Worm (Caenorhabditis elegans) whole organism, L1 larva: Measurements from ENCODE around the gene F14B8.6.

Experiments
- C16A3.4 ChIP-seq: fragments of 150-350 bp; optimal IDR thresholded peaks from 2 replicates; lab custom pipeline; 2014; ENCODE audit warnings: missing biosample characterization, missing genetic modification characterization
- F16B12.6 ChIP-seq: fragments of 150-350 bp; optimal IDR thresholded peaks from 2 replicates; lab custom pipeline; 2014; ENCODE audit warnings: missing biosample characterization, missing genetic modification characterization
- Y116A8C.19 ChIP-seq: sonication (generic microtip); optimal IDR thresholded peaks from 2 replicates; lab custom pipeline; 2016; ENCODE audit warnings: missing compliant biosample characterization, missing genetic modification characterization, borderline replicate concordance
- alr-1 ChIP-seq: fragments of 200-800 bp; sonication (Bioruptor generic); optimal IDR thresholded peaks from 2 replicates; lab custom pipeline; 2018; ENCODE audit warnings: borderline replicate concordance, mild to moderate bottlenecking, missing genetic modification characterization, missing compliant biosample characterization
- aly-2 ChIP-seq: fragments of 150-350 bp; optimal IDR thresholded peaks from 2 replicates; lab custom pipeline; 2014; ENCODE audit warnings: missing biosample characterization, missing genetic modification characterization
- ama-1 ChIP-seq: fragments of 150-350 bp; optimal IDR thresholded peaks from 2 replicates; lab custom pipeline; 2014
- blmp-1 ChIP-seq: fragments of 150-350 bp; optimal IDR thresholded peaks from 2 replicates; lab custom pipeline; 2014; ENCODE audit warnings: missing biosample characterization, missing genetic modification characterization
- ceh-82 ChIP-seq, 3 experiments: fragments of 150-350 bp in 1 of 3; sonication (generic microtip) in 2 of 3; optimal IDR thresholded peaks; 2 replicates each; lab custom pipeline; 2014 to 2017; ENCODE audit warnings: missing biosample characterization in 3 of 3, missing genetic modification characterization in 3 of 3
- ceh-88 ChIP-seq: fragments of 200-800 bp; sonication (Bioruptor generic); IDR thresholded peaks from 2 replicates; pipeline ENCODE4 v1.3.6; 2022; ENCODE audit warnings: missing genetic modification characterization, missing compliant biosample characterization
- ceh-90 ChIP-seq: sonication (generic microtip); optimal IDR thresholded peaks from 2 replicates; lab custom pipeline; 2016; ENCODE audit warnings: missing genetic modification characterization, missing compliant biosample characterization
- dpl-1 ChIP-seq, 3 experiments: fragments of 150-350 bp in 2 of 3; sonication (generic microtip) in 1 of 3; optimal IDR thresholded peaks; 2 replicates each; lab custom pipeline; 2014 to 2017; ENCODE audit warnings: missing biosample characterization in 3 of 3, missing genetic modification characterization in 3 of 3, missing genetic modification reagents in 3 of 3
- efl-1 ChIP-seq, 4 experiments: fragments of 150-350 bp; optimal IDR thresholded peaks in 3 of 4; peaks in 1 of 4; 1 replicate in 1 of 4; 2 replicates in 3 of 4; lab custom pipeline; 2014; ENCODE audit warnings: missing biosample characterization in 2 of 4, missing genetic modification characterization in 2 of 4, missing genetic modification reagents in 2 of 4
- egl-27 ChIP-seq, 2 experiments: fragments of 150-350 bp in 1 of 2; sonication (generic microtip); optimal IDR thresholded peaks; 3 replicates each; lab custom pipeline; 2017 to 2018; ENCODE audit warnings: missing biosample characterization in 2 of 2, missing genetic modification characterization in 2 of 2, missing genetic modification reagents in 2 of 2
- elt-3 ChIP-seq, 6 experiments: fragments of 150-350 bp in 1 of 6; sonication (generic microtip); optimal IDR thresholded peaks; 2 replicates each; lab custom pipeline; 2017 to 2018; ENCODE audit warnings: missing biosample characterization in 6 of 6, missing genetic modification characterization in 6 of 6, inconsistent platforms in 1 of 6
- fkh-10 ChIP-seq: sonication (generic microtip); optimal IDR thresholded peaks from 2 replicates; lab custom pipeline; 2017; ENCODE audit warnings: missing biosample characterization, missing genetic modification reagents, missing genetic modification characterization
- fkh-4 ChIP-seq: sonication (generic microtip); optimal IDR thresholded peaks from 2 replicates; lab custom pipeline; 2016; ENCODE audit warnings: missing compliant biosample characterization, missing genetic modification characterization, borderline replicate concordance
- fkh-8 ChIP-seq: sonication (generic microtip); optimal IDR thresholded peaks from 2 replicates; lab custom pipeline; 2016; ENCODE audit warnings: mild to moderate bottlenecking, missing genetic modification characterization, missing compliant biosample characterization
- grh-1 ChIP-seq: fragments of 200-800 bp; sonication (Bioruptor generic); IDR thresholded peaks from 2 replicates; pipeline ENCODE4 v1.3.6; 2022; ENCODE audit warnings: missing genetic modification reagents, missing genetic modification characterization, missing compliant biosample characterization
- hlh-17 ChIP-seq: fragments of 200-800 bp; sonication (Bioruptor generic); optimal IDR thresholded peaks from 2 replicates; lab custom pipeline; 2018; ENCODE audit warnings: missing genetic modification characterization, mild to moderate bottlenecking, missing compliant biosample characterization, moderate library complexity, borderline replicate concordance
- hlh-4 ChIP-seq: sonication (generic microtip); optimal IDR thresholded peaks from 2 replicates; lab custom pipeline; 2016; ENCODE audit warnings: mild to moderate bottlenecking, missing genetic modification characterization, missing compliant biosample characterization
- hpl-2 ChIP-seq: fragments of 150-350 bp; optimal IDR thresholded peaks from 2 replicates; lab custom pipeline; 2014; ENCODE audit warnings: missing biosample characterization, missing genetic modification reagents, missing genetic modification characterization
- irx-1 ChIP-seq: sonication (generic microtip); optimal IDR thresholded peaks from 2 replicates; lab custom pipeline; 2016; ENCODE audit warnings: missing genetic modification characterization, missing compliant biosample characterization
- lin-13 ChIP-seq: fragments of 150-350 bp; optimal IDR thresholded peaks from 2 replicates; lab custom pipeline; 2014; ENCODE audit warnings: missing biosample characterization, missing genetic modification reagents, missing genetic modification characterization
- lin-14 ChIP-seq: fragments of 200-800 bp; sonication (Bioruptor generic); optimal IDR thresholded peaks from 2 replicates; lab custom pipeline; 2018; ENCODE audit warnings: mild to moderate bottlenecking, missing genetic modification characterization, moderate library complexity, missing compliant biosample characterization
- lin-15B ChIP-seq: fragments of 150-350 bp; sonication (generic microtip); optimal IDR thresholded peaks from 3 replicates; lab custom pipeline; 2014; ENCODE audit warnings: missing biosample characterization, missing genetic modification characterization
- lin-35 ChIP-seq, 2 experiments: fragments of 150-350 bp; optimal IDR thresholded peaks; 2 replicates each; lab custom pipeline; 2014; ENCODE audit warnings: missing biosample characterization in 2 of 2, missing genetic modification characterization in 2 of 2, missing genetic modification reagents in 2 of 2
- lir-3 ChIP-seq: sonication (generic microtip); optimal IDR thresholded peaks from 2 replicates; lab custom pipeline; 2016; ENCODE audit warnings: mild to moderate bottlenecking, missing genetic modification characterization, moderate library complexity, missing compliant biosample characterization; ENCODE audit not compliant: poor library complexity
- lsy-2 ChIP-seq, 2 experiments: fragments of 150-350 bp; optimal IDR thresholded peaks; 2 replicates each; lab custom pipeline; 2014; ENCODE audit warnings: missing biosample characterization in 2 of 2, missing genetic modification characterization in 2 of 2
- mab-9 ChIP-seq: fragments of 200-800 bp; sonication (Bioruptor generic); IDR thresholded peaks from 2 replicates; pipeline ENCODE4 v1.3.6; 2022; ENCODE audit warnings: missing genetic modification reagents, missing genetic modification characterization, missing compliant biosample characterization
- mdl-1 ChIP-seq, 2 experiments: fragments of 150-350 bp; optimal IDR thresholded peaks; 2 replicates each; lab custom pipeline; 2014 to 2017; ENCODE audit warnings: missing biosample characterization in 2 of 2, missing genetic modification characterization in 2 of 2, inconsistent platforms in 1 of 2
- mef-2 ChIP-seq: fragments of 150-350 bp; optimal IDR thresholded peaks from 2 replicates; lab custom pipeline; 2014; ENCODE audit warnings: missing biosample characterization, missing genetic modification characterization
- nhr-11 ChIP-seq: fragments of 150-350 bp; optimal IDR thresholded peaks from 2 replicates; lab custom pipeline; 2014; ENCODE audit warnings: missing biosample characterization, missing genetic modification characterization
- nhr-12 ChIP-seq: sonication (generic microtip); optimal IDR thresholded peaks from 2 replicates; lab custom pipeline; 2017; ENCODE audit warnings: missing biosample characterization, missing genetic modification characterization
- nhr-19 ChIP-seq: fragments of 200-800 bp; sonication (Bioruptor generic); conservative IDR thresholded peaks from 2 replicates; pipeline ENCODE4 v1.3.6; 2022; ENCODE audit warnings: missing genetic modification characterization, missing compliant biosample characterization
- nhr-237 ChIP-seq: fragments of 150-350 bp; optimal IDR thresholded peaks from 2 replicates; lab custom pipeline; 2014; ENCODE audit warnings: missing biosample characterization, missing genetic modification characterization
- nhr-28 ChIP-seq: fragments of 150-350 bp; optimal IDR thresholded peaks from 2 replicates; lab custom pipeline; 2014; ENCODE audit warnings: missing biosample characterization, missing genetic modification characterization
- nhr-47 ChIP-seq: sonication (generic microtip); optimal IDR thresholded peaks from 2 replicates; lab custom pipeline; 2016; ENCODE audit warnings: mild to moderate bottlenecking, missing genetic modification characterization, moderate library complexity, missing compliant biosample characterization
- nhr-71 ChIP-seq: sonication (generic microtip); optimal IDR thresholded peaks from 2 replicates; lab custom pipeline; 2016; ENCODE audit warnings: mild to moderate bottlenecking, missing genetic modification characterization, moderate library complexity, missing compliant biosample characterization
- nhr-85 ChIP-seq: sonication (generic microtip); peaks from one replicate; lab custom pipeline; 2016; ENCODE audit warnings: missing genetic modification characterization, inconsistent platforms, missing compliant biosample characterization
- pax-3 ChIP-seq: fragments of 200-800 bp; sonication (Bioruptor generic); optimal IDR thresholded peaks from 2 replicates; lab custom pipeline; 2018; ENCODE audit warnings: mild to moderate bottlenecking, missing genetic modification characterization, moderate library complexity, missing compliant biosample characterization
- rnt-1 ChIP-seq: sonication (generic microtip); optimal IDR thresholded peaks from 2 replicates; lab custom pipeline; 2016; ENCODE audit warnings: mild to moderate bottlenecking, missing genetic modification characterization, moderate library complexity, missing compliant biosample characterization
- skn-1 ChIP-seq: fragments of 150-350 bp; optimal IDR thresholded peaks from 2 replicates; lab custom pipeline; 2014; ENCODE audit warnings: missing biosample characterization, missing genetic modification characterization
- snpc-4 ChIP-seq: fragments of 150-350 bp; optimal IDR thresholded peaks from 2 replicates; lab custom pipeline; 2014; ENCODE audit warnings: missing biosample characterization, missing genetic modification characterization
- snu-23 ChIP-seq: sonication (generic microtip); optimal IDR thresholded peaks from 2 replicates; lab custom pipeline; 2016; ENCODE audit warnings: missing genetic modification characterization, missing compliant biosample characterization
- sox-4 ChIP-seq: sonication (generic microtip); optimal IDR thresholded peaks from 2 replicates; lab custom pipeline; 2016; ENCODE audit warnings: missing genetic modification characterization, missing compliant biosample characterization
- swsn-7 ChIP-seq: sonication (generic microtip); optimal IDR thresholded peaks from 2 replicates; lab custom pipeline; 2016; ENCODE audit warnings: missing genetic modification characterization, missing compliant biosample characterization
- tbx-2 ChIP-seq: sonication (generic microtip); optimal IDR thresholded peaks from 2 replicates; lab custom pipeline; 2016; ENCODE audit warnings: missing genetic modification characterization, missing compliant biosample characterization
- tlp-1 ChIP-seq: fragments of 150-350 bp; optimal IDR thresholded peaks from 2 replicates; lab custom pipeline; 2014; ENCODE audit warnings: missing biosample characterization, missing genetic modification characterization
- unc-86 ChIP-seq: sonication (generic microtip); optimal IDR thresholded peaks from 2 replicates; lab custom pipeline; 2016; ENCODE audit warnings: missing genetic modification characterization, missing compliant biosample characterization
- unc-98 ChIP-seq: fragments of 200-800 bp; sonication (Bioruptor generic); IDR thresholded peaks from 2 replicates; pipeline ENCODE4 v1.3.6; 2022; ENCODE audit warnings: missing genetic modification characterization, missing compliant biosample characterization
- vab-15 ChIP-seq: sonication (generic microtip); optimal IDR thresholded peaks from 2 replicates; lab custom pipeline; 2017; ENCODE audit warnings: missing genotype, mild to moderate bottlenecking, missing genetic modification characterization, missing compliant biosample characterization
- xbp-1 ChIP-seq: sonication (generic microtip); optimal IDR thresholded peaks from 2 replicates; lab custom pipeline; 2016; ENCODE audit warnings: missing genetic modification characterization, missing compliant biosample characterization
- zag-1 ChIP-seq: fragments of 150-350 bp; optimal IDR thresholded peaks from 2 replicates; lab custom pipeline; 2014; ENCODE audit warnings: missing biosample characterization, missing genetic modification characterization

The F14B8.6 gene

DNA sequence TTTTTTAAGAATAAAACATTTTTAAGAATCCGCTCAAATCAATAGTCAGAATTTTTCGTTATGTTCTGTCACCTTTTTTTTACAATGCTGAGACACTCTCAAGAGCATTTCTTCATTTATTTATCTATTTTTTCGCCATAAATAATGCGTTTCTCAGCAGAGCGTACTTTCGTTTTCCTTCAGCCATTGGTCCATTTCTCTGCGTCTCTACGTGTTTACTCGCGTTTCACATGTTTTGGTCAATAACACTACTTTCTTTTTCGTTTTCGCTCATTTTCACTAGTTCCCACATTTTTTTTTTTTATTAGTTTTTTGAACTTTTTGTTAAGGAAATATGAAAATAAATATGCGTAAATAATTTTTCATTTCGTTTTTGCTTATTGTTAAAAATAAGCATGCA, 2.2 kb upstream of the F14B8.6 start:
- TF ChIP-seq fkh-10 (GFP tag; lab: Kevin White, UChicago) = no peak
- TF ChIP-seq lin-13 (GFP tag; lab: Kevin White, UChicago) = peak; percentile 16
- peak; percentile 74 for TF ChIP-seq lin-14 (GFP tag; lab: Kevin White, UChicago)
- no peak for TF ChIP-seq Y116A8C.19 (tag; lab: Kevin White, UChicago)
- no peak for TF ChIP-seq fkh-4 (tag; lab: Kevin White, UChicago)
- TF ChIP-seq lin-35 (GFP tag; optimal IDR thresholded peaks at IDR 0.05; lab: Kevin White, UChicago) = peak; percentile 42 to 64
- TF ChIP-seq egl-27 (tag; optimal IDR thresholded peaks at IDR 0.05; lab: Kevin White, UChicago) = no peak
- TF ChIP-seq swsn-7 = peak; percentile 25
- no peak for TF ChIP-seq irx-1
- TF ChIP-seq vab-15 = no peak
- TF ChIP-seq unc-86 (tag; lab: Kevin White, UChicago) = peak; percentile 29
- TF ChIP-seq nhr-12 (tag; lab: Kevin White, UChicago) = no peak
- no peak for TF ChIP-seq mab-9 (GFP tag; lab: Robert Waterston, UW)
- TF ChIP-seq hpl-2 (GFP tag; lab: Kevin White, UChicago) = no peak
- no peak for TF ChIP-seq ceh-90 (tag; lab: Kevin White, UChicago)
- no peak for TF ChIP-seq hlh-17 (GFP tag; lab: Kevin White, UChicago)
- TF ChIP-seq mef-2 = no peak
- 0 out of 2 replicates have a peak, but pooled peaks have one; percentile 3 for TF ChIP-seq nhr-19 (GFP tag; lab: Robert Waterston, UW)
- peak; percentile 12 to 27 for TF ChIP-seq efl-1 (optimal IDR thresholded peaks at IDR 0.05; lab: Kevin White, UChicago)
- peak in 1 of 2 experiments; percentile 11 for TF ChIP-seq efl-1 (GFP tag; optimal IDR thresholded peaks at IDR 0.05 in 1 of 2; lab: Kevin White, UChicago)
- TF ChIP-seq blmp-1 (tag; lab: Kevin White, UChicago) = peak; percentile 100
- TF ChIP-seq ceh-82 (tag; optimal IDR thresholded peaks at IDR 0.05; lab: Kevin White, UChicago) = peak in 1 of 3 experiments; percentile 11
- TF ChIP-seq fkh-8 (tag; lab: Kevin White, UChicago) = no peak
- no peak for TF ChIP-seq F16B12.6 (tag; lab: Kevin White, UChicago)
- TF ChIP-seq nhr-71 = peak; percentile 59
- TF ChIP-seq rnt-1 (tag; lab: Kevin White, UChicago) = peak; percentile 11
- peak; percentile 9 for TF ChIP-seq snpc-4 (tag; lab: Kevin White, UChicago)
- TF ChIP-seq skn-1 (tag; lab: Kevin White, UChicago) = peak; percentile 49
- TF ChIP-seq nhr-47 (tag; lab: Kevin White, UChicago) = peak; percentile 4
- no peak for TF ChIP-seq ceh-88 (GFP tag; lab: Robert Waterston, UW)
- peak; percentile 2 to 34 (median 23) for TF ChIP-seq dpl-1 (GFP tag; optimal IDR thresholded peaks at IDR 0.05; lab: Kevin White, UChicago)
- TF ChIP-seq nhr-237 (tag; lab: Kevin White, UChicago) = no peak
- TF ChIP-seq tlp-1 = no peak
- no peak for TF ChIP-seq nhr-85 (tag; lab: Kevin White, UChicago)
- TF ChIP-seq ama-1 (lab: Kevin White, UChicago) = no peak
- no peak for TF ChIP-seq sox-4 (tag; lab: Kevin White, UChicago)
- no peak for TF ChIP-seq hlh-4
- peak; percentile 67 for TF ChIP-seq xbp-1 (tag; lab: Kevin White, UChicago)
- TF ChIP-seq mdl-1 (tag; optimal IDR thresholded peaks at IDR 0.05; lab: Kevin White, UChicago) = peak in 1 of 2 experiments; percentile 42
- TF ChIP-seq C16A3.4 (tag; lab: Kevin White, UChicago) = peak; percentile 19
- no peak for TF ChIP-seq unc-98
- TF ChIP-seq lir-3 = no peak
- TF ChIP-seq aly-2 (tag; lab: Kevin White, UChicago) = no peak
- TF ChIP-seq lin-15B (tag; lab: Kevin White, UChicago) = peak; percentile 45
- TF ChIP-seq zag-1 = no peak
- no peak for TF ChIP-seq elt-3 (tag; optimal IDR thresholded peaks at IDR 0.05; lab: Kevin White, UChicago)
- peak; percentile 42 for TF ChIP-seq tbx-2
- TF ChIP-seq snu-23 (GFP tag; lab: Kevin White, UChicago) = peak; percentile 66
- TF ChIP-seq pax-3 = no peak
- no peak for TF ChIP-seq grh-1 (GFP tag; lab: Robert Waterston, UW)
- no peak for TF ChIP-seq nhr-11 (tag; lab: Kevin White, UChicago)
- no peak for TF ChIP-seq nhr-28 (tag; lab: Kevin White, UChicago)
- no peak for TF ChIP-seq alr-1
- peak; percentile 40 to 69 for TF ChIP-seq lsy-2 (tag; optimal IDR thresholded peaks at IDR 0.05; lab: Kevin White, UChicago)
